Worm (Caenorhabditis elegans) whole organism, young adult: ENCODE results near the gene srw-48.

Experiments
- B0035.1 ChIP-seq: sonication (generic microtip); optimal IDR thresholded peaks from 2 replicates; lab custom pipeline; 2016; ENCODE audit warnings: missing genetic modification characterization, mild to moderate bottlenecking, missing compliant biosample characterization, missing genotype, missing genetic modification reagents
- B0336.3 ChIP-seq: fragments of 200-800 bp; sonication (Bioruptor generic); IDR thresholded peaks from 2 replicates; pipeline ENCODE4 v1.3.6; 2022; ENCODE audit warnings: missing genetic modification characterization, missing compliant biosample characterization
- F22D6.2 ChIP-seq: sonication (generic microtip); optimal IDR thresholded peaks from 2 replicates; lab custom pipeline; 2016; ENCODE audit warnings: mild to moderate bottlenecking, missing genetic modification characterization, missing compliant biosample characterization
- F39B2.1 ChIP-seq: fragments of 200-800 bp; sonication (Bioruptor generic); IDR thresholded peaks from 2 replicates; pipeline ENCODE4 v1.3.6; 2022; ENCODE audit warnings: missing genetic modification reagents, missing genetic modification characterization, missing compliant biosample characterization
- F52B5.7 ChIP-seq: sonication (generic microtip); optimal IDR thresholded peaks from 2 replicates; lab custom pipeline; 2016; ENCODE audit warnings: mild to moderate bottlenecking, missing genetic modification characterization, missing compliant biosample characterization
- T07F8.4 ChIP-seq: sonication (generic microtip); optimal IDR thresholded peaks from 2 replicates; lab custom pipeline; 2016; ENCODE audit warnings: mild to moderate bottlenecking, missing genetic modification characterization, moderate library complexity, missing compliant biosample characterization
- Y56A3A.18 ChIP-seq: fragments of 200-800 bp; sonication (Bioruptor generic); IDR thresholded peaks from 2 replicates; pipeline ENCODE4 v1.3.6; 2022; ENCODE audit warnings: missing genetic modification reagents, missing genetic modification characterization, missing compliant biosample characterization
- Y79H2A.3 ChIP-seq: fragments of 200-800 bp; sonication (Bioruptor generic); conservative IDR thresholded peaks from 2 replicates; pipeline ENCODE4 v1.3.6; 2022; ENCODE audit warnings: missing genetic modification reagents, missing genetic modification characterization, missing compliant biosample characterization
- ZK185.1 ChIP-seq: sonication (generic microtip); optimal IDR thresholded peaks from 2 replicates; lab custom pipeline; 2016; ENCODE audit warnings: mild to moderate bottlenecking, missing genetic modification characterization, missing compliant biosample characterization; ENCODE audit not compliant: poor library complexity, severe bottlenecking
- akir-1 ChIP-seq: fragments of 200-800 bp; sonication (Bioruptor generic); optimal IDR thresholded peaks from 2 replicates; lab custom pipeline; 2018; ENCODE audit warnings: mild to moderate bottlenecking, missing genetic modification characterization, moderate library complexity, missing compliant biosample characterization
- aptf-3 ChIP-seq: fragments of 200-800 bp; sonication (Bioruptor generic); IDR thresholded peaks from 2 replicates; pipeline ENCODE4 v1.3.6; 2022; ENCODE audit warnings: missing genetic modification characterization, missing compliant biosample characterization
- attf-3 ChIP-seq: fragments of 200-800 bp; sonication (Bioruptor generic); conservative IDR thresholded peaks from 2 replicates; pipeline ENCODE4 v1.3.6; 2022; ENCODE audit warnings: missing genetic modification reagents, missing genetic modification characterization, missing compliant biosample characterization
- attf-6 ChIP-seq: fragments of 200-800 bp; sonication (Bioruptor generic); IDR thresholded peaks from 2 replicates; pipeline ENCODE4 v1.3.6; 2022; ENCODE audit warnings: missing genetic modification reagents, missing genetic modification characterization, missing compliant biosample characterization
- bed-2 ChIP-seq: fragments of 200-800 bp; sonication (Bioruptor generic); IDR thresholded peaks from 2 replicates; pipeline ENCODE4 v1.3.6; 2022; ENCODE audit warnings: missing genetic modification reagents, missing genetic modification characterization, missing compliant biosample characterization
- ccch-3 ChIP-seq: fragments of 200-800 bp; sonication (Bioruptor generic); optimal IDR thresholded peaks from 2 replicates; lab custom pipeline; 2018; ENCODE audit warnings: mild to moderate bottlenecking, missing genetic modification characterization, missing compliant biosample characterization
- cebp-2 ChIP-seq: fragments of 200-800 bp; sonication (Bioruptor generic); IDR thresholded peaks from 2 replicates; pipeline ENCODE4 v1.3.6; 2022; ENCODE audit warnings: missing genetic modification characterization, missing compliant biosample characterization
- ceh-58 ChIP-seq: fragments of 200-800 bp; sonication (Bioruptor generic); IDR thresholded peaks from 2 replicates; pipeline ENCODE4 v1.3.6; 2022; ENCODE audit warnings: missing genetic modification characterization, missing compliant biosample characterization
- ceh-91 ChIP-seq: fragments of 200-800 bp; sonication (Bioruptor generic); IDR thresholded peaks from 2 replicates; pipeline ENCODE4 v1.3.6; 2022; ENCODE audit warnings: missing genetic modification reagents, missing genetic modification characterization, missing compliant biosample characterization
- efl-1 ChIP-seq: fragments of 150-350 bp; optimal IDR thresholded peaks from 2 replicates; lab custom pipeline; 2014; ENCODE audit warnings: missing biosample characterization, missing genetic modification reagents, missing genetic modification characterization
- egl-44 ChIP-seq: fragments of 200-800 bp; sonication (Bioruptor generic); IDR thresholded peaks from 2 replicates; pipeline ENCODE4 v1.3.6; 2022; ENCODE audit warnings: missing genetic modification reagents, missing genetic modification characterization, missing compliant biosample characterization
- hlh-12 ChIP-seq: sonication (generic microtip); optimal IDR thresholded peaks from 2 replicates; lab custom pipeline; 2016; ENCODE audit warnings: missing genetic modification characterization, missing compliant biosample characterization
- let-607 ChIP-seq, 2 experiments: fragments of 200-800 bp in 1 of 2; sonication (Bioruptor generic) in 1 of 2; sonication (generic microtip) in 1 of 2; optimal IDR thresholded peaks; 2 replicates each; lab custom pipeline; 2016 to 2018; ENCODE audit warnings: mild to moderate bottlenecking in 2 of 2, missing compliant biosample characterization in 2 of 2, missing genetic modification characterization in 2 of 2, moderate library complexity in 2 of 2, missing genotype in 1 of 2
- lin-35 ChIP-seq, 3 experiments: fragments of 150-350 bp in 2 of 3; sonication (generic microtip) in 1 of 3; optimal IDR thresholded peaks; 2 replicates each; lab custom pipeline; 2014 to 2018; ENCODE audit warnings: missing biosample characterization in 3 of 3, missing genetic modification characterization in 3 of 3, missing genetic modification reagents in 3 of 3
- lin-40 ChIP-seq: sonication (generic microtip); optimal IDR thresholded peaks from 2 replicates; lab custom pipeline; 2016; ENCODE audit warnings: missing genetic modification characterization, mild to moderate bottlenecking, missing compliant biosample characterization, missing genotype, missing genetic modification reagents
- lsl-1 ChIP-seq: fragments of 200-800 bp; sonication (Bioruptor generic); optimal IDR thresholded peaks from 2 replicates; lab custom pipeline; 2018; ENCODE audit warnings: mild to moderate bottlenecking, missing genetic modification characterization, moderate library complexity, missing compliant biosample characterization
- mcd-1 ChIP-seq: fragments of 200-800 bp; sonication (Bioruptor generic); IDR thresholded peaks from 2 replicates; pipeline ENCODE4 v1.3.6; 2022; ENCODE audit warnings: missing genetic modification reagents, missing genetic modification characterization, missing compliant biosample characterization
- mes-4 ChIP-seq: sonication (generic microtip); optimal IDR thresholded peaks from 2 replicates; lab custom pipeline; 2016; ENCODE audit warnings: missing genotype, missing genetic modification characterization, missing compliant biosample characterization
- nfya-1 ChIP-seq: sonication (generic microtip); optimal IDR thresholded peaks from 2 replicates; lab custom pipeline; 2017; ENCODE audit warnings: antibody characterized with exemption, missing compliant biosample characterization, missing genetic modification characterization, borderline replicate concordance; ENCODE audit not compliant: insufficient read depth
- nhr-90 ChIP-seq: sonication (generic microtip); optimal IDR thresholded peaks from 2 replicates; lab custom pipeline; 2016; ENCODE audit warnings: missing genotype, mild to moderate bottlenecking, missing genetic modification characterization, missing compliant biosample characterization
- pha-4 ChIP-seq: fragments of 150-350 bp; sonication (generic microtip); optimal IDR thresholded peaks from 2 replicates; lab custom pipeline; 2014; ENCODE audit warnings: missing biosample characterization, missing genetic modification reagents, missing genetic modification characterization
- repo-1 ChIP-seq: sonication (generic microtip); optimal IDR thresholded peaks from 2 replicates; lab custom pipeline; 2017; ENCODE audit warnings: mild to moderate bottlenecking, missing genetic modification characterization, missing compliant biosample characterization
- snpc-1.3 ChIP-seq: sonication (generic microtip); optimal IDR thresholded peaks from 2 replicates; lab custom pipeline; 2017; ENCODE audit warnings: missing genetic modification characterization, mild to moderate bottlenecking, missing compliant biosample characterization, antibody characterized with exemption, moderate library complexity, missing genotype, missing genetic modification reagents; ENCODE audit not compliant: insufficient read depth
- snpc-4 ChIP-seq, 5 experiments: fragments of 150-350 bp in 1 of 5; sonication (generic microtip) in 4 of 5; optimal IDR thresholded peaks; 2 replicates each; lab custom pipeline; 2014 to 2018; ENCODE audit warnings: missing genetic modification characterization in 5 of 5, missing biosample characterization in 3 of 5, antibody characterized with exemption in 2 of 5, mild to moderate bottlenecking in 2 of 5, missing compliant biosample characterization in 2 of 5, missing genotype in 2 of 5, moderate library complexity in 2 of 5, missing genetic modification reagents in 1 of 5
- tbp1 ChIP-seq: fragments of 200-800 bp; sonication (Bioruptor generic); optimal IDR thresholded peaks from 2 replicates; lab custom pipeline; 2018; ENCODE audit warnings: mild to moderate bottlenecking, missing genetic modification characterization, missing compliant biosample characterization
- tbx-9 ChIP-seq: sonication (generic microtip); optimal IDR thresholded peaks from 2 replicates; lab custom pipeline; 2016; ENCODE audit warnings: borderline replicate concordance, missing genetic modification characterization, inconsistent platforms, missing compliant biosample characterization
- ztf-22 ChIP-seq: fragments of 200-800 bp; sonication (Bioruptor generic); optimal IDR thresholded peaks from 2 replicates; lab custom pipeline; 2018; ENCODE audit warnings: mild to moderate bottlenecking, missing genetic modification characterization, moderate library complexity, missing compliant biosample characterization

The srw-48 gene

DNA sequence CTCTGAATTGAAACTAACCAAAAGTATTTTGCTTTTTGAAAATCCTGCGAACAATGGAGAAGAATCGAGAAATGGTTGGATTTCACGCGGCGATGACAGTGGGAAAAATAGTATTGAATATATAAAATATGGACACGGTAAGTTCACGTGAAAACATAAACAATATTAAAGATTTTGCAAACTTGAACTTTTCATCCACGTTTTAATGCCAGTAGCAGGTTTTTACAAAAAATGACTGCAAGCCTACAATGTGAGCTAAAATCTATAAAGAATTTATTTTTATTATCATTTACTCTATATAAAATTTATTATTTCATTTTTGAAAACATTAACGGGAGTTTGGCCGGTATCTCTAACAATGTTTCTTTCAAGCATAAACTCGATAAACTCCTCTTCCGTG is 8.7 kb downstream of the srw-48 start, which contains the start of gene F26D2.10:
Gene F26D2.10 (minus strand): TSS at position 101 of the 400 bp plus-strand sequence.
- no peak for TF ChIP-seq tbp1 (GFP tag; lab: Kevin White, UChicago)

DNA sequence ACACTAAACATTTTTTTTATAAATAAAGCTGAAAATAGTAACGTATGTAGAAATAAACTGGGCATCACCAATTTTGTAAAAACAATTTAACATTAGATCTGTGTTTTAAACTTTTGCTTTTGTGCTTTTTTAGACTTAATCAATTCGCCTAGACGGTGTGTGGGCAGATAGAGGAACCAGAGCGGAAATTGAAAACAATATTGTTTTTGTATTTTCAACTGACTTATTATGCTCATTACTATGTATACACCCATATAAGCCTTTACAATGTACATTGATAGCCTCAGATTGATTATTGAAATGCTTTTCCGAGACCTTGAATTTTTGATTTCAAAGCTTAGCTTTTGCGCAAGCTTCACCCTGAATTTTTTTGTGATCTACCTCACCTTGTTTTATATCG is 9.1 kb downstream of the srw-48 start, which contains the start of gene str-73:
Gene str-73 (plus strand): TSS at position 301 of the 400 bp plus-strand sequence.
- TF ChIP-seq snpc-4 (GFP tag; optimal IDR thresholded peaks at IDR 0.05; lab: Kevin White, UChicago), result no peak
- TF ChIP-seq snpc-4 (tag; optimal IDR thresholded peaks at IDR 0.05; lab: Kevin White, UChicago), result no peak

DNA sequence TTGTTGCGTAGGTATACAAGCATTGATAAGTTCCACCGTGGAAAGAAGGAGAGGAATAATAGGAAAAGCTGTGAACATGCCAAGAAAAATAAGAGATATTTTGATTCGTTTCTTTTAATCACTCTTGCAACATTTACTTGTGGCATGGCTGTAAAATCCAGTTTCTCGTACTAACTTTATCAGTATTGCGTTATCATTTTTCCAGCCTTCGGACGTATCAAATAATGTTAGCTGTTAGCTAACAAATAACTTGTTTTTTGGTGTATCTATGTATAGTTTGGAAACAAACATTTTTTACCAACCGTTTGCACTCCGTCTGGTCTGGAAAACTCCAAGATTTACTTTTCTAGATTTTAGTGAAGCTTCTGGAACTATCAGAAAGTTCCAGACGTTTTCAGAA is 12.7 kb downstream of the srw-48 start, which contains the start of gene clec-234:
Gene clec-234 (minus strand): TSS at position 101 of the 400 bp plus-strand sequence.
- TF ChIP-seq Y56A3A.18, result no peak
- TF ChIP-seq nfya-1 (tag; lab: Kevin White, UChicago), result no peak
- TF ChIP-seq repo-1 (tag; lab: Kevin White, UChicago), result no peak
- no peak for TF ChIP-seq cebp-2 (GFP tag; lab: Robert Waterston, UW)
- TF ChIP-seq F52B5.7, result no peak
- no peak for TF ChIP-seq mes-4 (tag; lab: Kevin White, UChicago)
- TF ChIP-seq attf-6 (GFP tag; lab: Robert Waterston, UW), result no peak
- TF ChIP-seq nhr-90, result no peak
- no peak for TF ChIP-seq pha-4
- TF ChIP-seq lsl-1 (GFP tag; lab: Kevin White, UChicago), result no peak
- TF ChIP-seq, all 124 proteins: peak for 0

DNA sequence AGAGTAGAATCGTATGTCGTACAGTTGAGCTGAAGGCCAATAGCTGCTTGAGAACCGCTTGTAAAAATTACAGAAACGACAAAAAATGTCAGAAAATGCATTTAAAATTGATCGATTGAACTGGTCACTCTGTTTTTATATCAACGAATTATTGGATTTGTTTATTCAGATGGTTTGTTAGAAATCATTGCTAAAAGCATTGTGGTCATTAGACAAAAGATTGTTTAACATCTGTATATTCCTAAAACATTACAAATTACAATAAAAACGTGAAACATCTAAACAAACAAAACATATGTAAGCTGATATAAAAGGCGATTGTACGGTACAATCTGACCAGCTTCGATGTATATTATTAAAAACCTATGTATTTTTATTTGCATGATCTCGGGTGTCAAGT is 14.7 kb downstream of the srw-48 start, which contains the start of the genes F26D2.13 and F26D2.14:
Gene F26D2.13 (minus strand): TSS at position 101 of the 400 bp plus-strand sequence.
Gene F26D2.14 (plus strand): TSS at position 346 of the 400 bp plus-strand sequence.
- TF ChIP-seq Y79H2A.3 (GFP tag; lab: Robert Waterston, UW) (no peak), egl-44 (no peak), F39B2.1 (GFP tag; lab: Robert Waterston, UW) (no peak), B0035.1 (no peak), snpc-1.3 (no peak), B0336.3 (GFP tag; lab: Robert Waterston, UW) (no peak), efl-1 (GFP tag; lab: Kevin White, UChicago) (no peak), mcd-1 (GFP tag; lab: Robert Waterston, UW) (no peak), attf-3 (GFP tag; lab: Robert Waterston, UW) (no peak), hlh-12 (tag; lab: Kevin White, UChicago) (no peak), F22D6.2 (tag; lab: Kevin White, UChicago) (no peak), akir-1 (GFP tag; lab: Kevin White, UChicago) (no peak), T07F8.4 (tag; lab: Kevin White, UChicago) (no peak)

DNA sequence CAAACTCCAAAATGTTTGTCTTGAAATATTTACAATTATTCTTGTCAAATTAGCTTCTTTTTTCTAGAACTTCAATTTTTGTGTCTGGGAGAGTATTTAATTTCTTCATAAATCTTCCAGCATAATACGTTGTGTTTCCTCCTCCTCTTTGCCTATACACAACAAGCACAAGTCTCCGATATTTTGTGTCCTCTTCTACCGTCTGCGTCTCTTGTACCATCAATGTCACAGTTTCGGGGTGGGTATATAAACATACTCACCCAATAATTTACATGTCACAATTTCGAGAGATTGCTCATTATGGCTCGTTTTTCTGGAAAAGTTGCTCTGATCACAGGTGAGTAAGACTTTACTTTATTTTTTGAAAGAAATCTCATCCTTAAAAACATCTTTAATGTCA is 16.8 kb downstream of the srw-48 start, which contains the start of gene F26D2.15:
Gene F26D2.15 (plus strand): TSS at position 301 of the 400 bp plus-strand sequence.
- TF ChIP-seq ZK185.1 (no peak), lin-40 (tag; lab: Kevin White, UChicago) (no peak), ztf-22 (GFP tag; lab: Kevin White, UChicago) (no peak), ceh-58 (no peak), ceh-91 (GFP tag; lab: Robert Waterston, UW) (no peak), aptf-3 (GFP tag; lab: Robert Waterston, UW) (no peak), nhr-90 (no peak), lin-35 (GFP tag; optimal IDR thresholded peaks at IDR 0.05; lab: Kevin White, UChicago) (no peak), let-607 (tag; optimal IDR thresholded peaks at IDR 0.05; lab: Kevin White, UChicago) (no peak), ccch-3 (GFP tag; lab: Kevin White, UChicago) (no peak), tbx-9 (tag; lab: Kevin White, UChicago) (no peak), repo-1 (tag; lab: Kevin White, UChicago) (no peak), bed-2 (GFP tag; lab: Robert Waterston, UW) (no peak)
